Worm (Caenorhabditis elegans) whole organism, mixed stage, embryonic: ENCODE data around the gene cand-1.

ENCODE experiments used
- M03D4.4 ChIP-seq: sonication (generic microtip); optimal IDR thresholded peaks from 2 replicates; lab custom pipeline; 2017; ENCODE audit warnings: mild to moderate bottlenecking, missing genetic modification characterization, missing compliant biosample characterization
- blmp-1 ChIP-seq: fragments of 150-350 bp; optimal IDR thresholded peaks from 2 replicates; lab custom pipeline; 2014; ENCODE audit warnings: missing biosample characterization, missing genetic modification characterization
- ceh-39 ChIP-seq: fragments of 150-350 bp; optimal IDR thresholded peaks from 2 replicates; lab custom pipeline; 2014; ENCODE audit warnings: missing biosample characterization, missing genetic modification characterization
- ceh-43 ChIP-seq: fragments of 200-800 bp; sonication (Bioruptor generic); optimal IDR thresholded peaks from 2 replicates; lab custom pipeline; 2018; ENCODE audit warnings: mild to moderate bottlenecking, missing genetic modification characterization, moderate library complexity, missing compliant biosample characterization
- ceh-83 ChIP-seq: fragments of 200-800 bp; sonication (Bioruptor generic); optimal IDR thresholded peaks from 2 replicates; lab custom pipeline; 2018; ENCODE audit warnings: mild to moderate bottlenecking, missing genetic modification characterization, missing compliant biosample characterization
- ces-1 ChIP-seq: fragments of 150-350 bp; optimal IDR thresholded peaks from 2 replicates; lab custom pipeline; 2014; ENCODE audit warnings: missing biosample characterization, missing genetic modification reagents, missing genetic modification characterization
- drap-1 ChIP-seq: fragments of 200-800 bp; sonication (Bioruptor generic); optimal IDR thresholded peaks from 3 replicates; lab custom pipeline; 2018; ENCODE audit warnings: mild to moderate bottlenecking, missing genetic modification characterization, missing compliant biosample characterization
- elt-1 ChIP-seq: sonication (generic microtip); optimal IDR thresholded peaks from 2 replicates; lab custom pipeline; 2017; ENCODE audit warnings: missing genetic modification characterization, mild to moderate bottlenecking, missing compliant biosample characterization, antibody characterized with exemption, moderate library complexity, borderline replicate concordance; ENCODE audit not compliant: insufficient read depth
- elt-3 ChIP-seq: fragments of 150-350 bp; optimal IDR thresholded peaks from 2 replicates; lab custom pipeline; 2014; ENCODE audit warnings: missing biosample characterization, missing genetic modification characterization
- lin-13 ChIP-seq: fragments of 150-350 bp; optimal IDR thresholded peaks from 2 replicates; lab custom pipeline; 2014; ENCODE audit warnings: missing biosample characterization, missing genetic modification characterization
- mab-5 ChIP-seq: fragments of 150-350 bp; optimal IDR thresholded peaks from 2 replicates; lab custom pipeline; 2014; ENCODE audit warnings: missing biosample characterization, missing genetic modification characterization
- mep-1 ChIP-seq: fragments of 150-350 bp; optimal IDR thresholded peaks from 2 replicates; lab custom pipeline; 2017; ENCODE audit warnings: missing biosample characterization, missing genetic modification reagents, missing genetic modification characterization, inconsistent platforms
- mls-2 ChIP-seq: sonication (generic microtip); optimal IDR thresholded peaks from 2 replicates; lab custom pipeline; 2016; ENCODE audit warnings: mild to moderate bottlenecking, missing genetic modification characterization, moderate library complexity, missing compliant biosample characterization
- nhr-12 ChIP-seq: fragments of 150-350 bp; optimal IDR thresholded peaks from 2 replicates; lab custom pipeline; 2014; ENCODE audit warnings: missing biosample characterization, missing genetic modification characterization
- nhr-2 ChIP-seq: fragments of 150-350 bp; optimal IDR thresholded peaks from 2 replicates; lab custom pipeline; 2014; ENCODE audit warnings: missing biosample characterization, missing genetic modification characterization
- nhr-237 ChIP-seq: fragments of 150-350 bp; optimal IDR thresholded peaks from 2 replicates; lab custom pipeline; 2014; ENCODE audit warnings: missing biosample characterization, missing genetic modification characterization
- nhr-28 ChIP-seq: fragments of 150-350 bp; optimal IDR thresholded peaks from 2 replicates; lab custom pipeline; 2014; ENCODE audit warnings: missing biosample characterization, missing genetic modification characterization
- pha-4 ChIP-seq: fragments of 150-350 bp; optimal IDR thresholded peaks from 2 replicates; lab custom pipeline; 2018; ENCODE audit warnings: missing biosample characterization, missing genetic modification reagents, missing genetic modification characterization
- sem-2 ChIP-seq: fragments of 200-800 bp; sonication (Bioruptor generic); optimal IDR thresholded peaks from 2 replicates; lab custom pipeline; 2018; ENCODE audit warnings: mild to moderate bottlenecking, missing genetic modification characterization, missing compliant biosample characterization
- sptf-1 ChIP-seq: sonication (generic microtip); optimal IDR thresholded peaks from 2 replicates; lab custom pipeline; 2017; ENCODE audit warnings: mild to moderate bottlenecking, missing genetic modification characterization, moderate library complexity, missing compliant biosample characterization
- tbx-8 ChIP-seq: fragments of 200-800 bp; sonication (Bioruptor generic); optimal IDR thresholded peaks from 2 replicates; lab custom pipeline; 2018; ENCODE audit warnings: mild to moderate bottlenecking, missing genetic modification characterization, moderate library complexity, missing compliant biosample characterization
- unc-39 ChIP-seq: fragments of 150-350 bp; optimal IDR thresholded peaks from 2 replicates; lab custom pipeline; 2014; ENCODE audit warnings: missing biosample characterization, missing genetic modification characterization
- unc-62 ChIP-seq: fragments of 150-350 bp; optimal IDR thresholded peaks from 2 replicates; lab custom pipeline; 2014; ENCODE audit warnings: missing biosample characterization, missing genetic modification reagents, missing genetic modification characterization
- ztf-11 ChIP-seq: fragments of 150-350 bp; optimal IDR thresholded peaks from 2 replicates; lab custom pipeline; 2014; ENCODE audit warnings: missing biosample characterization, missing genetic modification characterization

cand-1 gene

ce11 chrV:16802572-16802971 lies at the start of gene cand-1:
cand-1 (plus strand) TSS chrV:16802872.
- TF ChIP-seq nhr-28 (tag; lab: Kevin White, UChicago) (no peak), ces-1 (no peak), ceh-43 (GFP tag; lab: Kevin White, UChicago) (no peak), nhr-12 (tag; lab: Kevin White, UChicago) (no peak), unc-39 (tag; lab: Kevin White, UChicago) (no peak), blmp-1 (tag; lab: Kevin White, UChicago) (no peak), M03D4.4 (no peak), elt-3 (tag; lab: Kevin White, UChicago) (no peak), sptf-1 (tag; lab: Kevin White, UChicago) (no peak), elt-1 (tag; lab: Kevin White, UChicago) (no peak), nhr-2 (tag; lab: Kevin White, UChicago) (no peak), nhr-237 (no peak), sem-2 (GFP tag; lab: Kevin White, UChicago) (no peak), ztf-11 (tag; lab: Kevin White, UChicago) (no peak), ceh-83 (GFP tag; lab: Kevin White, UChicago) (no peak), mab-5 (tag; lab: Kevin White, UChicago) (no peak), mep-1 (tag; lab: Kevin White, UChicago) (no peak), pha-4 (tag; lab: Kevin White, UChicago) (no peak), lin-13 (tag; lab: Kevin White, UChicago) (no peak), mls-2 (tag; lab: Kevin White, UChicago) (no peak)

- TF ChIP-seq mab-5 (tag; lab: Kevin White, UChicago) (no peak), unc-62 (GFP tag; lab: Kevin White, UChicago) (no peak), pha-4 (tag; lab: Kevin White, UChicago) (no peak), sptf-1 (tag; lab: Kevin White, UChicago) (no peak), nhr-28 (tag; lab: Kevin White, UChicago) (no peak), drap-1 (no peak), elt-1 (tag; lab: Kevin White, UChicago) (no peak), M03D4.4 (no peak), nhr-2 (tag; lab: Kevin White, UChicago) (no peak), tbx-8 (GFP tag; lab: Kevin White, UChicago) (no peak), elt-3 (tag; lab: Kevin White, UChicago) (no peak), mls-2 (tag; lab: Kevin White, UChicago) (no peak)
Observed at ce11 chrV:16756166-16756565, 46.5 kb upstream of the cand-1 start.

- TF ChIP-seq unc-39 (tag; lab: Kevin White, UChicago) (no peak), mep-1 (tag; lab: Kevin White, UChicago) (no peak), elt-3 (tag; lab: Kevin White, UChicago) (no peak)
Observed at ce11 chrV:16759937-16760336, 42.7 kb upstream of the cand-1 start.

ce11 chrV:16774428-16774827 lies 28.2 kb upstream of the cand-1 start:
- TF ChIP-seq drap-1 (peak; percentile 39), nhr-237 (no peak), nhr-12 (tag; lab: Kevin White, UChicago) (no peak)

ce11 chrV:16778540-16779280 lies 24.0 kb upstream of the cand-1 start:
- TF ChIP-seq mls-2 (tag; lab: Kevin White, UChicago) = no peak
- peak; percentile 24 for TF ChIP-seq elt-1 (tag; lab: Kevin White, UChicago)
- TF ChIP-seq elt-3 (tag; lab: Kevin White, UChicago) = peak; percentile 70

- TF ChIP-seq drap-1 (no peak), lin-13 (tag; lab: Kevin White, UChicago) (no peak), ceh-39 (tag; lab: Kevin White, UChicago) (no peak), mep-1 (tag; lab: Kevin White, UChicago) (no peak), unc-62 (GFP tag; lab: Kevin White, UChicago) (no peak), mls-2 (tag; lab: Kevin White, UChicago) (no peak), ceh-83 (GFP tag; lab: Kevin White, UChicago) (no peak)
- TF ChIP-seq, all 35 proteins: peak for 0
Observed at ce11 chrV:16779281-16779597, 23.4 kb upstream of the cand-1 start.

ce11 chrV:16779971-16780370 lies 22.7 kb upstream of the cand-1 start:
- TF ChIP-seq ceh-43 (GFP tag; lab: Kevin White, UChicago) (no peak), ces-1 (no peak)
